Worm (Caenorhabditis elegans) whole organism, L4 larva: Measurements from ENCODE around the gene col-181.
A peak's percentile ranks its signal among the peaks of the same experiment; 100 is the strongest.

Experiments used
- R02D3.7 ChIP-seq: fragments of 150-350 bp; sonication (generic microtip); optimal IDR thresholded peaks from 3 replicates; lab custom pipeline; 2014; ENCODE audit warnings: missing biosample characterization, missing genetic modification characterization
- aly-2 ChIP-seq: sonication (generic microtip); optimal IDR thresholded peaks from 2 replicates; lab custom pipeline; 2018; ENCODE audit warnings: missing biosample characterization, missing genetic modification characterization
- attf-4 ChIP-seq: sonication (generic microtip); optimal IDR thresholded peaks from 3 replicates; lab custom pipeline; 2017; ENCODE audit warnings: missing biosample characterization, missing genetic modification characterization
- ceh-82 ChIP-seq: sonication (generic microtip); optimal IDR thresholded peaks from 2 replicates; lab custom pipeline; 2017; ENCODE audit warnings: missing biosample characterization, missing genetic modification characterization
- ces-1 ChIP-seq: fragments of 150-350 bp; sonication (generic microtip); optimal IDR thresholded peaks from 4 replicates; lab custom pipeline; 2014; ENCODE audit warnings: missing biosample characterization, missing genetic modification reagents, missing genetic modification characterization
- dmd-8 ChIP-seq: fragments of 200-800 bp; sonication (Bioruptor generic); IDR thresholded peaks from 2 replicates; pipeline ENCODE4 v1.3.6; 2022; ENCODE audit warnings: missing genetic modification characterization, missing compliant biosample characterization
- lin-13 ChIP-seq: fragments of 150-350 bp; optimal IDR thresholded peaks from 2 replicates; lab custom pipeline; 2014; ENCODE audit warnings: missing biosample characterization, missing genetic modification reagents, missing genetic modification characterization
- lin-38 ChIP-seq: fragments of 200-800 bp; sonication (Bioruptor generic); IDR thresholded peaks from 2 replicates; pipeline ENCODE4 v1.3.6; 2022; ENCODE audit warnings: missing genetic modification reagents, missing genetic modification characterization, missing compliant biosample characterization
- lsy-2 ChIP-seq, 2 experiments: fragments of 150-350 bp in 1 of 2; sonication (generic microtip) in 1 of 2; optimal IDR thresholded peaks; 2 replicates each; lab custom pipeline; 2014 to 2017; ENCODE audit warnings: missing biosample characterization in 2 of 2, missing genetic modification characterization in 2 of 2
- nhr-28 ChIP-seq: fragments of 150-350 bp; optimal IDR thresholded peaks from 2 replicates; lab custom pipeline; 2014; ENCODE audit warnings: missing biosample characterization, missing genetic modification characterization
- nhr-76 ChIP-seq: fragments of 150-350 bp; optimal IDR thresholded peaks from 2 replicates; lab custom pipeline; 2014; ENCODE audit warnings: missing biosample characterization, missing genetic modification characterization
- nhr-77 ChIP-seq: fragments of 150-350 bp; optimal IDR thresholded peaks from 2 replicates; lab custom pipeline; 2014; ENCODE audit warnings: missing biosample characterization, missing genetic modification characterization
- skn-1 ChIP-seq: fragments of 150-350 bp; optimal IDR thresholded peaks from 2 replicates; lab custom pipeline; 2014; ENCODE audit warnings: missing biosample characterization, missing genetic modification characterization
- zag-1 ChIP-seq: fragments of 150-350 bp; optimal IDR thresholded peaks from 2 replicates; lab custom pipeline; 2014; ENCODE audit warnings: missing biosample characterization, missing genetic modification characterization

DNA sequence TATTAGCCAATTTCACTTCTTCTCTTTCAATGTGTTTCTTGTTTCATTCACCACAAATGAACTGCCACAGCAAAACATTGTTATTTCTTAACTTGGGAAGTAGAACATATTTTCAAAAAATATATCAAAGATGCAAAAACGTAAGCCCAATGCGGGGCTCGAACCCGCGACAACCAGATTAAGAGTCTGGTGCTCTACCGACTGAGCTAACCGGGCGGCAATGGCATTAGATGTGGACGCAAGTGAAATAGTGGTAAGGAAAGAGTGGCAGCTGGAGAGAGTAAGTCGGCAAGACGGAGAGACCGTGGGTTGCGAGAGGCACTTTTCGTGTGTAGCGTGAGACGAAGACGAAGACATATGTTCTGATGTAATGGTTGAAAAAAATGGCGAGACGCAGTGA is 1.3 kb downstream of the col-181 start:
- no peak for TF ChIP-seq attf-4 (tag; lab: Kevin White, UChicago)
- TF ChIP-seq nhr-77 (tag; lab: Kevin White, UChicago) = peak; percentile 56
- peak; percentile 82 for TF ChIP-seq lin-38 (GFP tag; lab: Robert Waterston, UW)
- TF ChIP-seq lin-13 (GFP tag; lab: Kevin White, UChicago) = peak; percentile 37
- no peak for TF ChIP-seq nhr-76 (tag; lab: Kevin White, UChicago)
- peak; percentile 60 for TF ChIP-seq nhr-28 (tag; lab: Kevin White, UChicago)
- TF ChIP-seq ces-1 (GFP tag; lab: Kevin White, UChicago) = peak; percentile 77
- peak; percentile 19 for TF ChIP-seq skn-1
- peak; percentile 46 for TF ChIP-seq zag-1 (tag; lab: Kevin White, UChicago)
- TF ChIP-seq aly-2 = no peak
- TF ChIP-seq ceh-82 (tag; lab: Kevin White, UChicago) = no peak
- TF ChIP-seq lsy-2 (tag; optimal IDR thresholded peaks at IDR 0.05; lab: Kevin White, UChicago) = peak in 1 of 2 experiments; percentile 13
- TF ChIP-seq R02D3.7 (tag; lab: Kevin White, UChicago) = peak; percentile 10
- TF ChIP-seq dmd-8 = peak; percentile 95
